Fruit fly (Drosophila melanogaster) whole organism, embryonic: Measurements from ENCODE around the gene Sf3a2.

ENCODE experiments used
- Atf6 ChIP-seq: fragments of 200-800 bp; sonication (Bioruptor generic); IDR thresholded peaks from 2 replicates; pipeline ENCODE4 v1.3.6; 2022; ENCODE audit warnings: missing biosample characterization, missing genetic modification characterization
- B-H1 ChIP-seq: fragments of 200-800 bp; sonication (Bioruptor generic); IDR thresholded peaks from 3 replicates; pipeline ENCODE4 v1.3.6; 2022; ENCODE audit warnings: missing biosample characterization, missing genetic modification characterization
- B-H2 ChIP-seq: fragments of 200-800 bp; sonication (Bioruptor generic); optimal IDR thresholded peaks from 2 replicates; lab custom pipeline; 2018; ENCODE audit warnings: missing biosample characterization, mild to moderate bottlenecking, missing genetic modification characterization
- BEAF-32 ChIP-seq: fragments of 200-800 bp; sonication (Bioruptor generic); optimal IDR thresholded peaks from 3 replicates; lab custom pipeline; 2017; ENCODE audit warnings: missing biosample characterization, missing genetic modification characterization, mild to moderate bottlenecking, moderate library complexity, missing genetic modification reagents
- Bdp1 ChIP-seq: fragments of 200-800 bp; sonication (Bioruptor generic); optimal IDR thresholded peaks from 3 replicates; lab custom pipeline; 2016; ENCODE audit warnings: missing biosample characterization, missing genetic modification characterization
- CG10543 ChIP-seq: fragments of 200-800 bp; sonication (Bioruptor generic); optimal IDR thresholded peaks from 3 replicates; lab custom pipeline; 2017; ENCODE audit warnings: missing biosample characterization, mild to moderate bottlenecking, missing genetic modification characterization, moderate library complexity
- CG12299 ChIP-seq: fragments of 200-800 bp; sonication (Bioruptor generic); optimal IDR thresholded peaks from 2 replicates; lab custom pipeline; 2018; ENCODE audit warnings: missing biosample characterization, mild to moderate bottlenecking, missing genetic modification characterization
- CG1233 ChIP-seq: fragments of 200-800 bp; sonication (Bioruptor generic); optimal IDR thresholded peaks from 4 replicates; lab custom pipeline; 2018; ENCODE audit warnings: missing biosample characterization, mild to moderate bottlenecking, missing genetic modification characterization
- CG13624 ChIP-seq: fragments of 200-800 bp; sonication (Bioruptor generic); optimal IDR thresholded peaks from 2 replicates; lab custom pipeline; 2016; ENCODE audit warnings: missing biosample characterization, missing genetic modification characterization
- CG15479 ChIP-seq: fragments of 200-800 bp; sonication (Bioruptor generic); optimal IDR thresholded peaks from 3 replicates; lab custom pipeline; 2019; ENCODE audit warnings: missing biosample characterization, mild to moderate bottlenecking, missing genetic modification characterization, moderate library complexity
- CG16815 ChIP-seq: fragments of 200-800 bp; sonication (Bioruptor generic); optimal IDR thresholded peaks from 3 replicates; lab custom pipeline; 2017; ENCODE audit warnings: missing biosample characterization, mild to moderate bottlenecking, missing genetic modification characterization
- CG18011 ChIP-seq: fragments of 200-800 bp; sonication (Bioruptor generic); optimal IDR thresholded peaks from 2 replicates; lab custom pipeline; 2017; ENCODE audit warnings: missing biosample characterization, missing genetic modification characterization, mild to moderate bottlenecking, moderate library complexity, missing genotype
- CG2116 ChIP-seq: fragments of 200-800 bp; sonication (Bioruptor generic); optimal IDR thresholded peaks from 3 replicates; lab custom pipeline; 2018; ENCODE audit warnings: missing biosample characterization, mild to moderate bottlenecking, missing genetic modification characterization
- CG30020 ChIP-seq: fragments of 200-800 bp; optimal IDR thresholded peaks from 2 replicates; lab custom pipeline; 2019; ENCODE audit warnings: missing biosample characterization, mild to moderate bottlenecking, missing genetic modification characterization, moderate library complexity
- CG4360 ChIP-seq: fragments of 200-800 bp; sonication (Bioruptor generic); IDR thresholded peaks from 2 replicates; pipeline ENCODE4 v1.3.6; 2022; ENCODE audit warnings: missing biosample characterization, missing genetic modification characterization
- CG4404 ChIP-seq: fragments of 200-800 bp; sonication (Bioruptor generic); IDR thresholded peaks from 2 replicates; pipeline ENCODE4 v1.3.6; 2022; ENCODE audit warnings: missing biosample characterization, missing genetic modification characterization
- CG6689 ChIP-seq: fragments of 200-800 bp; sonication (Bioruptor generic); IDR thresholded peaks from 2 replicates; pipeline ENCODE4 v1.3.6; 2022; ENCODE audit warnings: missing biosample characterization, missing genetic modification characterization
- CG8388 ChIP-seq: fragments of 200-800 bp; sonication (Bioruptor generic); optimal IDR thresholded peaks from 2 replicates; lab custom pipeline; 2019; ENCODE audit warnings: missing biosample characterization, mild to moderate bottlenecking, missing genetic modification characterization, moderate library complexity
- CG8924 ChIP-seq: fragments of 200-800 bp; optimal IDR thresholded peaks from 3 replicates; lab custom pipeline; 2019; ENCODE audit warnings: missing biosample characterization, mild to moderate bottlenecking, missing genetic modification characterization, moderate library complexity
- CoRest ChIP-seq: fragments of 200-800 bp; sonication (Bioruptor generic); optimal IDR thresholded peaks from 3 replicates; lab custom pipeline; 2018; ENCODE audit warnings: missing biosample characterization, mild to moderate bottlenecking, missing genetic modification characterization, moderate library complexity
- CrebB ChIP-seq: fragments of 200-800 bp; sonication (Bioruptor generic); optimal IDR thresholded peaks from 3 replicates; lab custom pipeline; 2018; ENCODE audit warnings: missing biosample characterization, mild to moderate bottlenecking, missing genetic modification characterization
- Deaf1 ChIP-seq: fragments of 200-800 bp; optimal IDR thresholded peaks from 3 replicates; lab custom pipeline; 2019; ENCODE audit warnings: missing biosample characterization, mild to moderate bottlenecking, missing genetic modification characterization, moderate library complexity
- Eip74EF ChIP-seq, 2 experiments: fragments of 200-800 bp in 1 of 2; fragments of >200 bp in 1 of 2; sonication (Bioruptor generic) in 1 of 2; optimal IDR thresholded peaks; 2 replicates each; lab custom pipeline; 2017 to 2019; ENCODE audit warnings: missing biosample characterization in 2 of 2, missing genetic modification characterization in 2 of 2, mild to moderate bottlenecking in 1 of 2, moderate library complexity in 1 of 2
- Ets65A ChIP-seq: fragments of 200-800 bp; sonication (Bioruptor generic); peaks from one replicate; lab custom pipeline; 2016; ENCODE audit warnings: missing biosample characterization, missing genetic modification characterization
- Hr39 ChIP-seq: fragments of >200 bp; optimal IDR thresholded peaks from 2 replicates; lab custom pipeline; 2017
- NC2α ChIP-seq: fragments of 200-800 bp; sonication (Bioruptor generic); optimal IDR thresholded peaks from 2 replicates; lab custom pipeline; 2016; ENCODE audit warnings: missing biosample characterization, missing genetic modification characterization
- NfI ChIP-seq: fragments of 200-800 bp; sonication (Bioruptor generic); optimal IDR thresholded peaks from 3 replicates; lab custom pipeline; 2018; ENCODE audit warnings: missing biosample characterization, mild to moderate bottlenecking, missing genetic modification characterization, moderate library complexity
- Tbp ChIP-seq: fragments of >200 bp; optimal IDR thresholded peaks from 2 replicates; lab custom pipeline; 2018; ENCODE audit warnings: missing biosample characterization, missing genetic modification characterization
- Trl ChIP-seq, 3 experiments: fragments of >200 bp in 2 of 3; fragments of 200-800 bp in 1 of 3; sonication (Bioruptor generic) in 1 of 3; optimal IDR thresholded peaks; 2 replicates in 1 of 3; 3 replicates in 2 of 3; lab custom pipeline; 2016 to 2017; ENCODE audit warnings: missing biosample characterization in 1 of 3, missing genetic modification characterization in 1 of 3
- Usf ChIP-seq: fragments of 200-800 bp; sonication (Bioruptor generic); optimal IDR thresholded peaks from 2 replicates; lab custom pipeline; 2017; ENCODE audit warnings: missing genotype, missing biosample characterization, missing genetic modification characterization
- YL-1 ChIP-seq: fragments of 200-800 bp; sonication (Bioruptor generic); optimal IDR thresholded peaks from 3 replicates; lab custom pipeline; 2017; ENCODE audit warnings: missing biosample characterization, mild to moderate bottlenecking, missing genetic modification characterization
- ase ChIP-seq: fragments of 200-800 bp; sonication (Bioruptor generic); IDR thresholded peaks from 3 replicates; pipeline ENCODE4 v1.3.6; 2022; ENCODE audit warnings: missing biosample characterization, missing genetic modification characterization
- bcd ChIP-seq: fragments of 200-800 bp; sonication (Bioruptor generic); optimal IDR thresholded peaks from 2 replicates; lab custom pipeline; 2017; ENCODE audit warnings: missing biosample characterization, mild to moderate bottlenecking, missing genetic modification characterization
- bsh ChIP-seq, 2 experiments: fragments of 200-800 bp; sonication (Bioruptor generic); optimal IDR thresholded peaks; 2 replicates each; lab custom pipeline; 2017 to 2018; ENCODE audit warnings: mild to moderate bottlenecking in 2 of 2, missing biosample characterization in 2 of 2, missing genetic modification characterization in 2 of 2, moderate library complexity in 1 of 2
- dati ChIP-seq: fragments of 200-800 bp; sonication (Bioruptor generic); IDR thresholded peaks from 2 replicates; pipeline ENCODE4 v1.3.6; 2022; ENCODE audit warnings: missing biosample characterization, missing genetic modification characterization
- disco-r ChIP-seq: fragments of 200-800 bp; sonication (Bioruptor generic); optimal IDR thresholded peaks from 2 replicates; lab custom pipeline; 2016; ENCODE audit warnings: missing biosample characterization, missing genetic modification characterization
- dpn ChIP-seq, 2 experiments: fragments of 200-800 bp; sonication (Bioruptor generic); optimal IDR thresholded peaks; 3 replicates each; lab custom pipeline; 2016; ENCODE audit warnings: missing biosample characterization in 2 of 2, missing genetic modification characterization in 2 of 2
- gcm ChIP-seq: fragments of 200-800 bp; sonication (Bioruptor generic); optimal IDR thresholded peaks from 2 replicates; lab custom pipeline; 2019; ENCODE audit warnings: missing biosample characterization, mild to moderate bottlenecking, missing genetic modification characterization, moderate library complexity
- hb ChIP-seq: fragments of 200-800 bp; sonication (Bioruptor generic); IDR thresholded peaks from 3 replicates; pipeline ENCODE4 v1.3.6; 2022; ENCODE audit warnings: missing biosample characterization, missing genetic modification characterization; ENCODE audit not compliant: partially characterized antibody
- lbe ChIP-seq: fragments of 200-800 bp; sonication (Bioruptor generic); optimal IDR thresholded peaks from 2 replicates; lab custom pipeline; 2016; ENCODE audit warnings: missing biosample characterization, mild to moderate bottlenecking, missing genetic modification characterization
- nmo ChIP-seq: fragments of 200-800 bp; sonication (Bioruptor generic); optimal IDR thresholded peaks from 2 replicates; lab custom pipeline; 2018; ENCODE audit warnings: missing biosample characterization, mild to moderate bottlenecking, missing genetic modification characterization, moderate library complexity
- pb ChIP-seq: fragments of 200-800 bp; sonication (Bioruptor generic); optimal IDR thresholded peaks from 3 replicates; lab custom pipeline; 2016; ENCODE audit warnings: missing biosample characterization, missing genetic modification characterization
- prd ChIP-seq, 3 experiments: fragments of >200 bp in 2 of 3; fragments of 200-800 bp in 1 of 3; sonication (Bioruptor generic) in 1 of 3; optimal IDR thresholded peaks in 2 of 3; IDR thresholded peaks in 1 of 3; 2 replicates in 2 of 3; 3 replicates in 1 of 3; pipeline versions ENCODE4 v1.3.6 to Lab custom; 2017 to 2022; ENCODE audit warnings: missing biosample characterization in 1 of 3, missing genetic modification characterization in 1 of 3
- slbo ChIP-seq: fragments of 200-800 bp; sonication (Bioruptor generic); IDR thresholded peaks from 2 replicates; pipeline ENCODE4 v1.3.6; 2022; ENCODE audit warnings: missing biosample characterization, missing genetic modification characterization
- slou ChIP-seq: fragments of 200-800 bp; sonication (Bioruptor generic); optimal IDR thresholded peaks from 3 replicates; lab custom pipeline; 2016; ENCODE audit warnings: missing biosample characterization, missing genetic modification characterization
- sr ChIP-seq: fragments of 200-800 bp; sonication (Bioruptor generic); IDR thresholded peaks from 3 replicates; pipeline ENCODE4 v1.3.6; 2022; ENCODE audit warnings: missing biosample characterization, missing genetic modification characterization
- ssp ChIP-seq: fragments of 200-800 bp; sonication (Bioruptor generic); IDR thresholded peaks from 2 replicates; pipeline ENCODE4 v1.3.6; 2022; ENCODE audit warnings: missing biosample characterization, missing genetic modification characterization
- sug ChIP-seq: fragments of 200-800 bp; optimal IDR thresholded peaks from 2 replicates; lab custom pipeline; 2019; ENCODE audit warnings: missing biosample characterization, mild to moderate bottlenecking, missing genetic modification characterization, moderate library complexity
- unpg ChIP-seq: fragments of 200-800 bp; sonication (Bioruptor generic); optimal IDR thresholded peaks from 3 replicates; lab custom pipeline; 2018; ENCODE audit warnings: missing biosample characterization, mild to moderate bottlenecking, missing genetic modification characterization, moderate library complexity
- vvl ChIP-seq: fragments of 200-800 bp; sonication (Bioruptor generic); IDR thresholded peaks from 2 replicates; pipeline ENCODE4 v1.3.6; 2022; ENCODE audit warnings: missing biosample characterization, missing genetic modification characterization

The Sf3a2 gene

dm6 chr3L:12792933-12793448 lies 20.8 kb downstream of the Sf3a2 start (continued):
- TF ChIP-seq CG8388 (GFP tag; lab: Kevin White, UChicago), result peak; percentile 67
- TF ChIP-seq lbe (GFP tag; lab: Kevin White, UChicago), result peak; percentile 64
- TF ChIP-seq CG12299 (tag; lab: Kevin White, UChicago), result peak; percentile 44
- TF ChIP-seq prd (optimal IDR thresholded peaks at IDR 0.05; lab: Kevin White, UChicago), result no peak
- 0 out of 3 replicates have a peak, but pooled peaks have one; percentile 61 for TF ChIP-seq prd (GFP tag; IDR thresholded peaks at IDR 0.05; lab: Robert Waterston, UW)
- TF ChIP-seq disco-r, result no peak
- TF ChIP-seq hb (GFP tag; lab: Robert Waterston, UW), result no peak
- TF ChIP-seq slbo (GFP tag; lab: Robert Waterston, UW), result peak; percentile 58; the same call in 1 of the 2 replicates
- TF ChIP-seq CrebB (tag; lab: Kevin White, UChicago), result peak; percentile 58
- TF ChIP-seq NC2α (GFP tag; lab: Kevin White, UChicago), result no peak
- peak; percentile 75 for TF ChIP-seq CG8924 (tag; lab: Kevin White, UChicago)
- peak; percentile 55 for TF ChIP-seq CG1233 (GFP tag; lab: Kevin White, UChicago)
- no peak for TF ChIP-seq Bdp1
- TF ChIP-seq Atf6 (GFP tag; lab: Robert Waterston, UW), result peak; percentile 63
- no peak for TF ChIP-seq B-H2 (GFP tag; lab: Kevin White, UChicago)
- no peak for TF ChIP-seq ssp (GFP tag; lab: Robert Waterston, UW)
- TF ChIP-seq B-H1 (GFP tag; lab: Robert Waterston, UW), result no peak
- TF ChIP-seq slou (GFP tag; lab: Kevin White, UChicago), result no peak
- TF ChIP-seq CoRest (tag; lab: Kevin White, UChicago), result peak; percentile 80
- peak; percentile 60 for TF ChIP-seq CG13624 (GFP tag; lab: Kevin White, UChicago)
- no peak for TF ChIP-seq sr (GFP tag; lab: Robert Waterston, UW)
- no peak for TF ChIP-seq CG15479 (GFP tag; lab: Kevin White, UChicago)
- TF ChIP-seq NfI (GFP tag; lab: Kevin White, UChicago), result peak; percentile 30
- TF ChIP-seq CG4404, result no peak
- peak; percentile 44 for TF ChIP-seq bcd
- TF ChIP-seq CG18011 (GFP tag; lab: Kevin White, UChicago), result no peak
- no peak for TF ChIP-seq Tbp (GFP tag; lab: Kevin White, UChicago)
- TF ChIP-seq BEAF-32 (GFP tag; lab: Kevin White, UChicago), result no peak
- TF ChIP-seq CG10543 (GFP tag; lab: Kevin White, UChicago), result peak; percentile 11
- no peak for TF ChIP-seq CG4360 (GFP tag; lab: Robert Waterston, UW)
- no peak for TF ChIP-seq Ets65A (GFP tag; lab: Kevin White, UChicago)
- TF ChIP-seq Usf (GFP tag; lab: Kevin White, UChicago), result peak; percentile 12
- TF ChIP-seq pb (GFP tag; lab: Kevin White, UChicago), result no peak
- TF ChIP-seq Trl (optimal IDR thresholded peaks at IDR 0.05; lab: Kevin White, UChicago), result no peak
- TF ChIP-seq Trl (GFP tag; optimal IDR thresholded peaks at IDR 0.05; lab: Kevin White, UChicago), result no peak
- TF ChIP-seq gcm (GFP tag; lab: Kevin White, UChicago), result peak; percentile 75
- no peak for TF ChIP-seq YL-1
- no peak for TF ChIP-seq CG16815 (GFP tag; lab: Kevin White, UChicago)
- TF ChIP-seq vvl, result peak; percentile 55
- TF ChIP-seq dpn (GFP tag; optimal IDR thresholded peaks at IDR 0.05; lab: Kevin White, UChicago), result peak; percentile 49 to 55
- no peak for TF ChIP-seq CG2116 (GFP tag; lab: Kevin White, UChicago)
- peak; percentile 77 for TF ChIP-seq unpg (GFP tag; lab: Kevin White, UChicago)
- TF ChIP-seq ase (GFP tag; lab: Robert Waterston, UW), result no peak
- TF ChIP-seq dati, result no peak
- TF ChIP-seq bsh (GFP tag; optimal IDR thresholded peaks at IDR 0.05; lab: Kevin White, UChicago), result peak; percentile 58 to 69
- TF ChIP-seq sug (tag; lab: Kevin White, UChicago), result peak; percentile 56
- TF ChIP-seq Eip74EF (GFP tag; optimal IDR thresholded peaks at IDR 0.05; lab: Kevin White, UChicago), result peak in 1 of 2 experiments; percentile 61
- peak; percentile 7 for TF ChIP-seq nmo (GFP tag; lab: Kevin White, UChicago)
- TF ChIP-seq Hr39 (lab: Kevin White, UChicago), result no peak
- peak; percentile 60 for TF ChIP-seq CG6689 (GFP tag; lab: Robert Waterston, UW)
- no peak for TF ChIP-seq Deaf1
- no peak for TF ChIP-seq CG30020 (tag; lab: Kevin White, UChicago)
